Worm (Caenorhabditis elegans): ENCODE results near the gene B0432.8.

B0432.8 gene

DNA sequence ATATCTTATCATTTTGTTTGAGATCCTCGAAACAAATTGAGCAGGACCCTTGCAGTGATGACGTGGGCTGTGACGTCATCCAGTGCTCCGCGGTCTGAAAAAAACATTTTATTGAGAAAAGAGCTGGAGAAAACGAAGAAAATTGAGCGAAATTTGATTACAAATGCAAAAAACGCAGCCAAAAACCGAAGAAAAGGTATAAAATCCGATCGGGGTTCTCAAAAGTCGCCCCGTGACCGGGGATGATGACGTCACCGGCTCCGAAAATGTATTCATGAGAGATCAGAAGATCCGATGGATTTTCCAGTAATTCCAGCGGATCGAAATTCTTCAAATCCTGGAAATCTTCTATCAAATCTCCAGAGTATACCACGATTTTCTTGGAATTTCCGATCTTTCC lies 3.9 kb upstream of the B0432.8 start, which contains the start of gene trul-1:
Gene trul-1, minus strand, starts transcription at position 101 of the 400 bp plus-strand sequence.
- no peak for TF ChIP-seq nhr-10 (tag; optimal IDR thresholded peaks at IDR 0.05)

DNA sequence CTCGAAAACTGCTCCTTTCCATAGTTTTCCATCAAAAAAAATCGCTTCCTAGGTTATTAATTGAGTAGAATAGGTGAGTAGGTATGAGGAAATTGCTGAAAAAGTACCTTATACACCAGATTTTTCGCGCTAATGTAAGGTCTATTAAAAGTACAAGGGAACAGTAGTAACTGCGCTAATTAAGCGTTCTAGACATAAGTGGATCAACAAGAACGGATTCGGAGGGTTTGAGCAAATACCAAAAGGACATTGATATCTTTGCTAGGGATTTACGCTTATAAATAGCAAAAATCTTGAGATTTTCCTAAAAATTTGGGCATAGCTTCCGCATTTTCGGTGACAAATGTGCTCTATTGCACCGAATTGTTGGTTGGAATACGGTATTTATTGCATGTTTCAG lies 4.7 kb downstream of the B0432.8 start, which contains the start of gene B0432.7:
Gene B0432.7, minus strand, starts transcription at position 101 of the 400 bp plus-strand sequence.
- TF ChIP-seq ceh-32 (tag; optimal IDR thresholded peaks at IDR 0.05; ENCODE audit: poor library complexity), result no peak
- no peak for TF ChIP-seq lin-15B (tag; optimal IDR thresholded peaks at IDR 0.05)
- no peak for TF ChIP-seq nhr-25 (tag; optimal IDR thresholded peaks at IDR 0.05; ENCODE audit: borderline replicate concordance, insufficient read depth)
- TF ChIP-seq daf-16 (GFP tag; optimal IDR thresholded peaks at IDR 0.05), result no peak
- no peak for TF ChIP-seq daf-16 (tag; optimal IDR thresholded peaks at IDR 0.05)
- TF ChIP-seq fos-1 (tag; optimal IDR thresholded peaks at IDR 0.05), result no peak
- no peak for TF ChIP-seq ceh-20 (GFP tag; IDR thresholded peaks at IDR 0.05)
- no peak for TF ChIP-seq ceh-44 (GFP tag; IDR thresholded peaks at IDR 0.05)
- no peak for TF ChIP-seq nhr-11 (tag; optimal IDR thresholded peaks at IDR 0.05)
- TF ChIP-seq skn-1 (tag; optimal IDR thresholded peaks at IDR 0.05), result no peak
- TF ChIP-seq lin-1 (GFP tag; IDR thresholded peaks at IDR 0.05), result no peak
- TF ChIP-seq gei-8 (GFP tag; optimal IDR thresholded peaks at IDR 0.05), result no peak
- no peak for TF ChIP-seq fkh-10 (GFP tag; optimal IDR thresholded peaks at IDR 0.05)
- TF ChIP-seq zfp-3 (GFP tag; conservative IDR thresholded peaks at IDR 0.05), result no peak
- TF ChIP-seq ztf-11 (tag; optimal IDR thresholded peaks at IDR 0.05), result no peak
- TF ChIP-seq nhr-48 (tag; optimal IDR thresholded peaks at IDR 0.05), result no peak
- TF ChIP-seq snpc-4 (tag; optimal IDR thresholded peaks at IDR 0.05), result no peak
- TF ChIP-seq nhr-10 (tag; optimal IDR thresholded peaks at IDR 0.05), result no peak

DNA sequence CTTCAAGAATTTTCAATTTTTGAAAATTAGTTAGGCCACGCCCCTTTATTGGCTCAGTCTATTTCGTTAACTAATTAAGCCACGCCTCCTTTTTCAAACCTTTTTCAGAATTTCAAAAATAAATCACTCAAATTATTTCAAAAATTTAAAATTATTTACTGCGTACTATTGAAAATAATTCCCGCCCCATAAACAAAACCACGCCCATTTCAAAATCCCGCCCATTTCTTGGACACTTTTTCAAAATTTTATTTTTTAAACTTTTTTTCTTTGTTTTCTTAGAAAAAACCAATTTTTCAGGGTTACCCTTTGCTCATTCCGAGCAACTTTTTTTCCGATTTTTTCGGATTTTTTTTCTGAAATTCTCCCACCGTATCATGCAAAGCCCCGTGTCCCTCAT lies 14.5 kb downstream of the B0432.8 start, which contains the start of gene B0432.14:
Gene B0432.14, plus strand, starts transcription at position 301 of the 400 bp plus-strand sequence.
- TF ChIP-seq daf-19 (GFP tag; conservative IDR thresholded peaks at IDR 0.05), result no peak
- no peak for TF ChIP-seq Y105C5A.15 (GFP tag; IDR thresholded peaks at IDR 0.05)

DNA sequence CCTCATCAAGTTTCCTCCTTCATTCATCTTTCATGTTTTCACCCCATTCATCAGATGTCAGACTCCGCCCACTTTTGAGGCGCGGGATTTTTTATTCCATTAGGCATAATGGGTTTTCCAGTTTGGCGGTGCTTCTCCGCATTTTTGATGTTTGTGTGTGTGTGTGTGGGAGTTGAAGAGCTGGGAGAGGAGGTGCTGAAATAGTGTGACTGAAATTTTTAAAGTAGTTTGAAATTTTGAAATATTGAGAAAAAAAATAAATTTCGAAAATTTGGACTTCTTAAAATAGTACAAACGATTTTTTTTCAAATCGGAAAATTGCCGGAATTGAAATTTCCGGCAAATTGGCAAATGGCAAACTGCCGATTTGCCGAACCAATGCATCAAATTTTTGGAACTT lies 15.0 kb downstream of the B0432.8 start, which contains the start of gene scc-2:
Gene scc-2, minus strand, starts transcription at position 101 of the 400 bp plus-strand sequence.
- TF ChIP-seq mdl-1 (tag; optimal IDR thresholded peaks at IDR 0.05) (no peak), arid-1 (GFP tag; conservative IDR thresholded peaks at IDR 0.05) (no peak), dmd-9 (GFP tag; IDR thresholded peaks at IDR 0.05) (no peak), dmd-8 (GFP tag; IDR thresholded peaks at IDR 0.05) (no peak), R02D3.7 (tag; optimal IDR thresholded peaks at IDR 0.05) (no peak), egl-43 (GFP tag; IDR thresholded peaks at IDR 0.05) (no peak), ztf-7 (tag; optimal IDR thresholded peaks at IDR 0.05) (no peak), zip-2 (tag; optimal IDR thresholded peaks at IDR 0.05) (no peak), nhr-6 (tag; optimal IDR thresholded peaks at IDR 0.05) (no peak), skn-1 (tag; optimal IDR thresholded peaks at IDR 0.05) (no peak), lin-38 (GFP tag; IDR thresholded peaks at IDR 0.05) (no peak), nhr-28 (tag; optimal IDR thresholded peaks at IDR 0.05) (no peak), ces-1 (GFP tag; optimal IDR thresholded peaks at IDR 0.05) (no peak), Y48G9A.11 (GFP tag; IDR thresholded peaks at IDR 0.05) (no peak), T20F7.1 (GFP tag; optimal IDR thresholded peaks at IDR 0.05) (no peak), spr-1 (tag; optimal IDR thresholded peaks at IDR 0.05) (no peak), madf-5 (GFP tag; IDR thresholded peaks at IDR 0.05) (no peak), F44E2.7 (GFP tag; IDR thresholded peaks at IDR 0.05) (no peak), Y105C5A.15 (GFP tag; IDR thresholded peaks at IDR 0.05) (no peak), ZK337.2 (GFP tag; IDR thresholded peaks at IDR 0.05) (no peak)

All from whole organism, L4 larva.